Fruit fly (Drosophila melanogaster): ENCODE data around the gene SNCF.

The SNCF gene

dm6 chr3L:13389834-13390233, 11.5 kb downstream of the SNCF start, which contains the start of gene Poc1:
TSS of gene Poc1 (minus strand) at chr3L:13390006.
- peak; percentile 35; the same call in 1 of the 3 replicates for TF ChIP-seq hb (GFP tag; IDR thresholded peaks at IDR 0.05; ENCODE audit: partially characterized antibody)
- peak in 1 of 2 experiments; percentile 41 for TF ChIP-seq insv (GFP tag; optimal IDR thresholded peaks at IDR 0.05)
- peak; percentile 72 for TF ChIP-seq CG13287 (GFP tag; IDR thresholded peaks at IDR 0.05; ENCODE audit: partially characterized antibody)
- TF ChIP-seq CG14860 (GFP tag; IDR thresholded peaks at IDR 0.05; ENCODE audit: partially characterized antibody), result peak; percentile 23; the same call in 1 of the 3 replicates
- TF ChIP-seq CG4424 (GFP tag; optimal IDR thresholded peaks at IDR 0.05), result no peak
- TF ChIP-seq croc (GFP tag; conservative IDR thresholded peaks at IDR 0.05), result no peak
- TF ChIP-seq vnd (GFP tag; IDR thresholded peaks at IDR 0.05; ENCODE audit: partially characterized antibody), result 0 out of 3 replicates have a peak, but pooled peaks have one; percentile 15
- TF ChIP-seq stwl (tag; optimal IDR thresholded peaks at IDR 0.05), result peak; percentile 85
- peak; percentile 90 for TF ChIP-seq pzg (GFP tag; optimal IDR thresholded peaks at IDR 0.05)
- peak; percentile 82 for TF ChIP-seq CG9797 (GFP tag; optimal IDR thresholded peaks at IDR 0.05)
- TF ChIP-seq ken (GFP tag; IDR thresholded peaks at IDR 0.05), result no peak
- no peak for TF ChIP-seq Bdp1 (GFP tag; optimal IDR thresholded peaks at IDR 0.05)
- TF ChIP-seq Bgb (GFP tag; IDR thresholded peaks at IDR 0.05; ENCODE audit: partially characterized antibody), result 0 out of 2 replicates have a peak, but pooled peaks have one; percentile 51
- 0 out of 2 replicates have a peak, but pooled peaks have one; percentile 3 for TF ChIP-seq inv (GFP tag; IDR thresholded peaks at IDR 0.05; ENCODE audit: partially characterized antibody)
- 0 out of 3 replicates have a peak, but pooled peaks have one; percentile 30 for TF ChIP-seq CG16813 (GFP tag; IDR thresholded peaks at IDR 0.05; ENCODE audit: partially characterized antibody)
- TF ChIP-seq CG31224 (GFP tag; IDR thresholded peaks at IDR 0.05), result no peak
- TF ChIP-seq Sry-δ (GFP tag; optimal IDR thresholded peaks at IDR 0.05), result peak; percentile 47
- peak; percentile 41 for TF ChIP-seq CG2712 (tag; optimal IDR thresholded peaks at IDR 0.05)
- peak; percentile 91 for TF ChIP-seq Dip2 (GFP tag; IDR thresholded peaks at IDR 0.05)
- no peak for TF ChIP-seq CkIIα-i1 (GFP tag; IDR thresholded peaks at IDR 0.05)
- peak; percentile 60 for TF ChIP-seq Myb (GFP tag; optimal IDR thresholded peaks at IDR 0.05)
- peak; percentile 44; the same call in 1 of the 3 replicates for TF ChIP-seq Opbp (GFP tag; IDR thresholded peaks at IDR 0.05; ENCODE audit: partially characterized antibody)
- peak; percentile 98 for TF ChIP-seq CTCF (GFP tag; optimal IDR thresholded peaks at IDR 0.05)
- TF ChIP-seq CG1603 (tag; optimal IDR thresholded peaks at IDR 0.05), result peak; percentile 50
- TF ChIP-seq Scr (GFP tag; IDR thresholded peaks at IDR 0.05; ENCODE audit: partially characterized antibody), result peak; percentile 32; the same call in 1 of the 2 replicates
- TF ChIP-seq gfzf (GFP tag; optimal IDR thresholded peaks at IDR 0.05), result peak; percentile 90
- peak; percentile 79 for TF ChIP-seq Lhr (GFP tag; optimal IDR thresholded peaks at IDR 0.05)
- TF ChIP-seq Doc3 (GFP tag; IDR thresholded peaks at IDR 0.05; ENCODE audit: partially characterized antibody), result peak; percentile 35; the same call in 1 of the 3 replicates
- peak; percentile 25 for TF ChIP-seq CG33213 (GFP tag; optimal IDR thresholded peaks at IDR 0.05)
- TF ChIP-seq Hmr (GFP tag; optimal IDR thresholded peaks at IDR 0.05), result peak; percentile 24
- TF ChIP-seq bbx (GFP tag; IDR thresholded peaks at IDR 0.05; ENCODE audit: partially characterized antibody), result peak; percentile 44; the same call in 1 of the 2 replicates
- no peak for TF ChIP-seq gsb (GFP tag; IDR thresholded peaks at IDR 0.05)
- no peak for TF ChIP-seq sqz (GFP tag; optimal IDR thresholded peaks at IDR 0.05)
- TF ChIP-seq Dref (GFP tag; IDR thresholded peaks at IDR 0.05), result peak; percentile 80
- TF ChIP-seq CG14710 (tag; optimal IDR thresholded peaks at IDR 0.05), result peak; percentile 68
- TF ChIP-seq Stat92E (GFP tag; optimal IDR thresholded peaks at IDR 0.05), result peak in 1 of 3 experiments; percentile 58
- peak; percentile 32 for TF ChIP-seq BEAF-32 (GFP tag; optimal IDR thresholded peaks at IDR 0.05)
- no peak for TF ChIP-seq cato (GFP tag; optimal IDR thresholded peaks at IDR 0.05; ENCODE audit: borderline replicate concordance)
- peak; percentile 38 for TF ChIP-seq Ets97D (GFP tag; optimal IDR thresholded peaks at IDR 0.05)
- TF ChIP-seq CG17186 (GFP tag; optimal IDR thresholded peaks at IDR 0.05), result peak; percentile 39
- TF ChIP-seq Dp (GFP tag; optimal IDR thresholded peaks at IDR 0.05), result peak; percentile 96
- TF ChIP-seq MESR4 (GFP tag; optimal IDR thresholded peaks at IDR 0.05), result peak; percentile 22
- peak; percentile 52 for TF ChIP-seq CG2116 (GFP tag; optimal IDR thresholded peaks at IDR 0.05)
- TF ChIP-seq Camta (GFP tag; optimal IDR thresholded peaks at IDR 0.05), result no peak
- peak; percentile 98 for TF ChIP-seq E2f2 (GFP tag; IDR thresholded peaks at IDR 0.05)
- peak; percentile 71 for TF ChIP-seq HLH4C (GFP tag; IDR thresholded peaks at IDR 0.05; ENCODE audit: partially characterized antibody)
- peak; percentile 47; the same call in 2 of the 4 replicates for TF ChIP-seq Dll (GFP tag; IDR thresholded peaks at IDR 0.05; ENCODE audit: partially characterized antibody)
- TF ChIP-seq Ptx1 (GFP tag; IDR thresholded peaks at IDR 0.05), result no peak
